Worm (Caenorhabditis elegans) whole organism, midembryonic: ENCODE results near the gene bus-2.

Source experiments
- T22C8.4 ChIP-seq: fragments of 200-800 bp; sonication (Bioruptor generic); IDR thresholded peaks from 2 replicates; pipeline ENCODE4 v1.3.6; 2022; ENCODE audit warnings: missing genetic modification characterization, missing compliant biosample characterization
- cog-1 ChIP-seq: sonication (generic microtip); optimal IDR thresholded peaks from 2 replicates; lab custom pipeline; 2016; ENCODE audit warnings: missing genetic modification characterization, missing compliant biosample characterization
- flt-1 ChIP-seq: fragments of 200-800 bp; sonication (Bioruptor generic); IDR thresholded peaks from 2 replicates; pipeline ENCODE4 v1.3.6; 2022; ENCODE audit warnings: missing genetic modification characterization, missing compliant biosample characterization
- klf-2 ChIP-seq: fragments of 200-800 bp; sonication (Bioruptor generic); conservative IDR thresholded peaks from 2 replicates; pipeline ENCODE4 v1.3.6; 2022; ENCODE audit warnings: missing genetic modification reagents, missing genetic modification characterization, missing compliant biosample characterization
- med-1 ChIP-seq: sonication (generic microtip); optimal IDR thresholded peaks from 2 replicates; lab custom pipeline; 2017; ENCODE audit warnings: missing genetic modification characterization, mild to moderate bottlenecking, missing compliant biosample characterization, antibody characterized with exemption, missing genetic modification reagents; ENCODE audit not compliant: insufficient read depth
- ref-1 ChIP-seq: fragments of 200-800 bp; sonication (Bioruptor generic); conservative IDR thresholded peaks from 2 replicates; pipeline ENCODE4 v1.3.6; 2022; ENCODE audit warnings: missing genetic modification reagents, missing genetic modification characterization, missing compliant biosample characterization
- tab-1 ChIP-seq: fragments of 200-800 bp; sonication (Bioruptor generic); IDR thresholded peaks from 2 replicates; pipeline ENCODE4 v1.3.6; 2022; ENCODE audit warnings: missing genetic modification characterization, missing compliant biosample characterization
- ztf-23 ChIP-seq: fragments of 200-800 bp; sonication (Bioruptor generic); IDR thresholded peaks from 2 replicates; pipeline ENCODE4 v1.3.6; 2022; ENCODE audit warnings: missing genetic modification reagents, missing genetic modification characterization, missing compliant biosample characterization
- ztf-29 ChIP-seq: fragments of 200-800 bp; sonication (Bioruptor generic); IDR thresholded peaks from 2 replicates; pipeline ENCODE4 v1.3.6; 2022; ENCODE audit warnings: missing genetic modification reagents, missing genetic modification characterization, missing compliant biosample characterization

DNA sequence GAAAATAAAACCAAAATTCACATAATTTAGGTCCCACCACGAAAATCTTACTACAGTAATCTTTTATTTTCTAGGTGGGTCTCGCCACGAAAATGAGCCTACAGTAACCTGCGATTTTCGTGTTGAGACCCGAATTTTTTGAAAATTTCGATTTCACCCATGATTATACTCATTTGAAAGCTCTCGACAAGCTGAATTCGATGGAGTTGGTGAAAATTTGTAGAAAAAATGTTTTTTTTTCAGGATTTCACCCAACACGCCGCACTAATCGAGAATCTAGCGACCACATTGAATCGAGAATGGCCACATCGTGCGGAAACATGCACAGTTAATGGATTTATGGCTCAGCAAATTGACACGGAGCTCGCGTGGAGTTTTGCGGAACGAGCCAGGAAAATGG is 36.8 kb upstream of the bus-2 start:
- TF ChIP-seq T22C8.4 (no peak), flt-1 (GFP tag; lab: Robert Waterston, UW) (no peak), klf-2 (no peak), cog-1 (tag; lab: Kevin White, UChicago) (no peak), ztf-23 (no peak), ztf-29 (GFP tag; lab: Robert Waterston, UW) (no peak), tab-1 (GFP tag; lab: Robert Waterston, UW) (no peak), med-1 (GFP tag; lab: Kevin White, UChicago) (no peak), ref-1 (GFP tag; lab: Robert Waterston, UW) (no peak)
